Fruit fly (Drosophila melanogaster) whole organism, embryonic: ENCODE measurements around the gene CCDC53.
A peak's percentile ranks its signal among the peaks of the same experiment; 100 is the strongest.

Source experiments
- Adf1 ChIP-seq: fragments of 200-800 bp; sonication (Bioruptor generic); IDR thresholded peaks from 2 replicates; pipeline ENCODE4 v1.3.6; 2022; ENCODE audit warnings: missing biosample characterization, missing genetic modification characterization
- CG11695 ChIP-seq: fragments of 200-800 bp; sonication (Bioruptor generic); IDR thresholded peaks from 3 replicates; pipeline ENCODE4 v1.3.6; 2022; ENCODE audit warnings: missing biosample characterization, missing genetic modification characterization
- CG13287 ChIP-seq: fragments of 200-800 bp; sonication (Bioruptor generic); IDR thresholded peaks from 2 replicates; pipeline ENCODE4 v1.3.6; 2022; ENCODE audit warnings: missing biosample characterization, missing genetic modification characterization; ENCODE audit not compliant: partially characterized antibody
- CG14667 ChIP-seq: fragments of 200-800 bp; sonication (Bioruptor generic); IDR thresholded peaks from 2 replicates; pipeline ENCODE4 v1.3.6; 2022; ENCODE audit warnings: missing biosample characterization, missing genetic modification characterization
- CG15601 ChIP-seq: fragments of 200-800 bp; sonication (Bioruptor generic); optimal IDR thresholded peaks from 3 replicates; lab custom pipeline; 2019; ENCODE audit warnings: missing biosample characterization, mild to moderate bottlenecking, missing genetic modification characterization, moderate library complexity
- CG30020 ChIP-seq: fragments of 200-800 bp; optimal IDR thresholded peaks from 2 replicates; lab custom pipeline; 2019; ENCODE audit warnings: missing biosample characterization, mild to moderate bottlenecking, missing genetic modification characterization, moderate library complexity
- CG32767 ChIP-seq: fragments of 200-800 bp; sonication (Bioruptor generic); IDR thresholded peaks from 2 replicates; pipeline ENCODE4 v1.3.6; 2022; ENCODE audit warnings: missing biosample characterization, missing genetic modification characterization
- CG3838 ChIP-seq: fragments of 200-800 bp; sonication (Bioruptor generic); optimal IDR thresholded peaks from 3 replicates; lab custom pipeline; 2016; ENCODE audit warnings: missing biosample characterization, missing genetic modification characterization
- CG4730 ChIP-seq: fragments of 200-800 bp; sonication (Bioruptor generic); IDR thresholded peaks from 2 replicates; pipeline ENCODE4 v1.3.6; 2022; ENCODE audit warnings: missing biosample characterization, missing genetic modification characterization
- CG4854 ChIP-seq: fragments of 200-800 bp; sonication (Bioruptor generic); optimal IDR thresholded peaks from 2 replicates; lab custom pipeline; 2016; ENCODE audit warnings: missing biosample characterization, missing genetic modification characterization, inconsistent platforms
- CG6689 ChIP-seq: fragments of 200-800 bp; sonication (Bioruptor generic); IDR thresholded peaks from 2 replicates; pipeline ENCODE4 v1.3.6; 2022; ENCODE audit warnings: missing biosample characterization, missing genetic modification characterization
- CG7963 ChIP-seq: fragments of 200-800 bp; sonication (Bioruptor generic); IDR thresholded peaks from 3 replicates; pipeline ENCODE4 v1.3.6; 2022; ENCODE audit warnings: missing biosample characterization, missing genetic modification characterization; ENCODE audit not compliant: partially characterized antibody
- CG8089 ChIP-seq: fragments of 200-800 bp; sonication (Bioruptor generic); optimal IDR thresholded peaks from 3 replicates; lab custom pipeline; 2016; ENCODE audit warnings: missing biosample characterization, missing genetic modification characterization
- CG8924 ChIP-seq: fragments of 200-800 bp; optimal IDR thresholded peaks from 3 replicates; lab custom pipeline; 2019; ENCODE audit warnings: missing biosample characterization, mild to moderate bottlenecking, missing genetic modification characterization, moderate library complexity
- CG9609 ChIP-seq: fragments of 200-800 bp; sonication (Bioruptor generic); optimal IDR thresholded peaks from 3 replicates; lab custom pipeline; 2016; ENCODE audit warnings: missing biosample characterization, missing genetic modification characterization
- Chrac-16 ChIP-seq: fragments of 200-800 bp; sonication (Bioruptor generic); optimal IDR thresholded peaks from 3 replicates; lab custom pipeline; 2016; ENCODE audit warnings: missing biosample characterization, missing genetic modification characterization
- Dek ChIP-seq: fragments of 200-800 bp; sonication (Bioruptor generic); optimal IDR thresholded peaks from 3 replicates; lab custom pipeline; 2019; ENCODE audit warnings: missing biosample characterization, mild to moderate bottlenecking, missing genetic modification characterization, moderate library complexity
- Dip3 ChIP-seq: fragments of 200-800 bp; sonication (Bioruptor generic); optimal IDR thresholded peaks from 3 replicates; lab custom pipeline; 2016; ENCODE audit warnings: missing biosample characterization, missing genetic modification characterization
- GATAe ChIP-seq: fragments of 200-800 bp; sonication (Bioruptor generic); conservative IDR thresholded peaks from 2 replicates; pipeline ENCODE4 v1.3.6; 2022; ENCODE audit warnings: missing biosample characterization, missing genetic modification characterization
- Gug ChIP-seq: fragments of 200-800 bp; sonication (Bioruptor generic); IDR thresholded peaks from 4 replicates; pipeline ENCODE4 v1.3.6; 2022; ENCODE audit warnings: missing biosample characterization, missing genetic modification characterization
- HLH3B ChIP-seq: fragments of 200-800 bp; sonication (Bioruptor generic); IDR thresholded peaks from 2 replicates; pipeline ENCODE4 v1.3.6; 2022; ENCODE audit warnings: missing biosample characterization, missing genetic modification characterization
- Hey ChIP-seq: fragments of 200-800 bp; sonication (Bioruptor generic); optimal IDR thresholded peaks from 3 replicates; lab custom pipeline; 2018; ENCODE audit warnings: missing biosample characterization, mild to moderate bottlenecking, missing genetic modification characterization
- Hr51 ChIP-seq, 2 experiments: fragments of 200-800 bp; sonication (Bioruptor generic); optimal IDR thresholded peaks; 2 replicates in 1 of 2; 3 replicates in 1 of 2; lab custom pipeline; 2016 to 2018; ENCODE audit warnings: missing biosample characterization in 2 of 2, missing genetic modification characterization in 2 of 2, mild to moderate bottlenecking in 1 of 2, moderate library complexity in 1 of 2
- NK7.1 ChIP-seq: fragments of 200-800 bp; sonication (Bioruptor generic); optimal IDR thresholded peaks from 3 replicates; lab custom pipeline; 2016; ENCODE audit warnings: missing biosample characterization, missing genetic modification characterization
- NfI ChIP-seq: fragments of 200-800 bp; sonication (Bioruptor generic); optimal IDR thresholded peaks from 3 replicates; lab custom pipeline; 2018; ENCODE audit warnings: missing biosample characterization, mild to moderate bottlenecking, missing genetic modification characterization, moderate library complexity
- Stat92E ChIP-seq, 3 experiments: fragments of >200 bp in 2 of 3; fragments of 200-800 bp in 1 of 3; sonication (Bioruptor generic) in 1 of 3; optimal IDR thresholded peaks; 2 replicates each; lab custom pipeline; 2017 to 2019; ENCODE audit warnings: missing biosample characterization in 3 of 3, missing genetic modification characterization in 3 of 3, mild to moderate bottlenecking in 1 of 3, moderate library complexity in 1 of 3
- Trl ChIP-seq, 3 experiments: fragments of >200 bp in 2 of 3; fragments of 200-800 bp in 1 of 3; sonication (Bioruptor generic) in 1 of 3; optimal IDR thresholded peaks; 2 replicates in 1 of 3; 3 replicates in 2 of 3; lab custom pipeline; 2016 to 2017; ENCODE audit warnings: missing biosample characterization in 1 of 3, missing genetic modification characterization in 1 of 3
- ci ChIP-seq: fragments of 200-800 bp; sonication (Bioruptor generic); IDR thresholded peaks from 3 replicates; pipeline ENCODE4 v1.3.6; 2022; ENCODE audit warnings: missing biosample characterization, missing genetic modification characterization
- danr ChIP-seq: fragments of 200-800 bp; sonication (Bioruptor generic); IDR thresholded peaks from 2 replicates; pipeline ENCODE4 v1.3.6; 2022; ENCODE audit warnings: missing biosample characterization, missing genetic modification characterization
- fd102C ChIP-seq: fragments of 200-800 bp; sonication (Bioruptor generic); optimal IDR thresholded peaks from 2 replicates; lab custom pipeline; 2018; ENCODE audit warnings: missing biosample characterization, mild to moderate bottlenecking, missing genetic modification characterization, moderate library complexity
- gsb-n ChIP-seq: fragments of 200-800 bp; sonication (Bioruptor generic); optimal IDR thresholded peaks from 3 replicates; lab custom pipeline; 2018; ENCODE audit warnings: missing biosample characterization, mild to moderate bottlenecking, missing genetic modification characterization
- hbn ChIP-seq: fragments of 200-800 bp; sonication (Bioruptor generic); IDR thresholded peaks from 2 replicates; pipeline ENCODE4 v1.3.6; 2022; ENCODE audit warnings: missing biosample characterization, missing genetic modification characterization; ENCODE audit not compliant: partially characterized antibody
- kay ChIP-seq: fragments of 200-800 bp; sonication (Bioruptor generic); optimal IDR thresholded peaks from 2 replicates; lab custom pipeline; 2016; ENCODE audit warnings: missing biosample characterization, missing genetic modification characterization
- mirr ChIP-seq: fragments of 200-800 bp; sonication (Bioruptor generic); optimal IDR thresholded peaks from 3 replicates; lab custom pipeline; 2018; ENCODE audit warnings: missing biosample characterization, mild to moderate bottlenecking, missing genetic modification characterization
- nerfin-1 ChIP-seq: fragments of 200-800 bp; sonication (Bioruptor generic); optimal IDR thresholded peaks from 3 replicates; lab custom pipeline; 2019; ENCODE audit warnings: missing biosample characterization, mild to moderate bottlenecking, missing genetic modification characterization, moderate library complexity
- phol ChIP-seq: fragments of 200-800 bp; sonication (Bioruptor generic); optimal IDR thresholded peaks from 3 replicates; lab custom pipeline; 2018; ENCODE audit warnings: missing biosample characterization, mild to moderate bottlenecking, missing genetic modification characterization, moderate library complexity
- pita ChIP-seq: fragments of 200-800 bp; sonication (Bioruptor generic); optimal IDR thresholded peaks from 2 replicates; lab custom pipeline; 2017; ENCODE audit warnings: missing biosample characterization, mild to moderate bottlenecking, missing genetic modification characterization
- pros ChIP-seq: fragments of 200-800 bp; sonication (Bioruptor generic); optimal IDR thresholded peaks from 3 replicates; lab custom pipeline; 2019; ENCODE audit warnings: missing biosample characterization, mild to moderate bottlenecking, missing genetic modification characterization, moderate library complexity
- ro ChIP-seq: fragments of 200-800 bp; sonication (Bioruptor generic); IDR thresholded peaks from 2 replicates; pipeline ENCODE4 v1.3.6; 2022; ENCODE audit warnings: missing biosample characterization, missing genetic modification characterization
- sima ChIP-seq: fragments of 200-800 bp; sonication (Bioruptor generic); optimal IDR thresholded peaks from 2 replicates; lab custom pipeline; 2016; ENCODE audit warnings: missing biosample characterization, missing genetic modification characterization
- slou ChIP-seq: fragments of 200-800 bp; sonication (Bioruptor generic); optimal IDR thresholded peaks from 3 replicates; lab custom pipeline; 2016; ENCODE audit warnings: missing biosample characterization, missing genetic modification characterization
- z ChIP-seq: fragments of 200-800 bp; sonication (Bioruptor generic); IDR thresholded peaks from 3 replicates; pipeline ENCODE4 v1.3.6; 2022; ENCODE audit warnings: missing biosample characterization, missing genetic modification characterization
- zf30C ChIP-seq: fragments of 200-800 bp; sonication (Bioruptor generic); optimal IDR thresholded peaks from 3 replicates; lab custom pipeline; 2018; ENCODE audit warnings: missing biosample characterization, mild to moderate bottlenecking, missing genetic modification characterization

The CCDC53 gene

dm6 chr2L:8082692-8083412, 41.9 kb downstream of the CCDC53 start, which contains the start of gene Mcr (continued):
- TF ChIP-seq Hr51 (GFP tag; optimal IDR thresholded peaks at IDR 0.05; lab: Kevin White, UChicago): no peak
- no peak for TF ChIP-seq GATAe (GFP tag; lab: Robert Waterston, UW)
- TF ChIP-seq NK7.1 (GFP tag; lab: Kevin White, UChicago): peak; percentile 1
- TF ChIP-seq CG4730 (GFP tag; lab: Robert Waterston, UW): no peak
- no peak for TF ChIP-seq zf30C (GFP tag; lab: Kevin White, UChicago)
- peak in 1 of 3 experiments; percentile 71 for TF ChIP-seq Stat92E (GFP tag; optimal IDR thresholded peaks at IDR 0.05; lab: Kevin White, UChicago)
- no peak for TF ChIP-seq CG8089 (GFP tag; lab: Kevin White, UChicago)
- TF ChIP-seq mirr: no peak
- TF ChIP-seq Dip3 (GFP tag; lab: Kevin White, UChicago): peak; percentile 26
- TF ChIP-seq kay (GFP tag; lab: Kevin White, UChicago): peak; percentile 50
- TF ChIP-seq nerfin-1 (tag; lab: Kevin White, UChicago): peak; percentile 73
- no peak for TF ChIP-seq Trl (optimal IDR thresholded peaks at IDR 0.05; lab: Kevin White, UChicago)
- TF ChIP-seq Trl (GFP tag; optimal IDR thresholded peaks at IDR 0.05; lab: Kevin White, UChicago): no peak
- no peak for TF ChIP-seq gsb-n (tag; lab: Kevin White, UChicago)
- TF ChIP-seq CG30020 (tag; lab: Kevin White, UChicago): no peak
- no peak for TF ChIP-seq HLH3B (GFP tag; lab: Robert Waterston, UW)
- TF ChIP-seq danr (GFP tag; lab: Robert Waterston, UW): no peak
- TF ChIP-seq CG32767 (GFP tag; lab: Robert Waterston, UW): no peak
- TF ChIP-seq z (GFP tag; lab: Robert Waterston, UW): no peak
- TF ChIP-seq pita (GFP tag; lab: Kevin White, UChicago): no peak
- no peak for TF ChIP-seq Adf1 (GFP tag; lab: Robert Waterston, UW)
- no peak for TF ChIP-seq CG8924
- no peak for TF ChIP-seq CG15601
- no peak for TF ChIP-seq CG14667
- no peak for TF ChIP-seq slou
- TF ChIP-seq CG9609: no peak
- TF ChIP-seq Dek (tag; lab: Kevin White, UChicago): peak; percentile 14
- no peak for TF ChIP-seq fd102C (GFP tag; lab: Kevin White, UChicago)
- TF ChIP-seq sima (GFP tag; lab: Kevin White, UChicago): no peak
- TF ChIP-seq ci: no peak
- peak; percentile 50 for TF ChIP-seq phol (tag; lab: Kevin White, UChicago)
- no peak for TF ChIP-seq CG11695 (GFP tag; lab: Robert Waterston, UW)
- TF ChIP-seq CG7963 (GFP tag; lab: Robert Waterston, UW): no peak
- no peak for TF ChIP-seq CG6689 (GFP tag; lab: Robert Waterston, UW)
- no peak for TF ChIP-seq ro (GFP tag; lab: Robert Waterston, UW)
- TF ChIP-seq CG4854: peak; percentile 2
- TF ChIP-seq Gug (GFP tag; lab: Robert Waterston, UW): no peak
- TF ChIP-seq Chrac-16 (GFP tag; lab: Kevin White, UChicago): peak; percentile 9
- TF ChIP-seq CG3838 (GFP tag; lab: Kevin White, UChicago): no peak
- no peak for TF ChIP-seq NfI (GFP tag; lab: Kevin White, UChicago)
- TF ChIP-seq hbn (GFP tag; lab: Robert Waterston, UW): peak; percentile 23; the same call in 1 of the 2 replicates
- peak; percentile 65; the same call in 1 of the 2 replicates for TF ChIP-seq CG13287 (GFP tag; lab: Robert Waterston, UW)
- TF ChIP-seq Hey (tag; lab: Kevin White, UChicago): no peak
- no peak for TF ChIP-seq pros (GFP tag; lab: Kevin White, UChicago)
- TF ChIP-seq, all 482 proteins: peak for 105
